Fruit fly (Drosophila melanogaster) whole organism, embryonic: ENCODE measurements around the gene HUWE1.

Experiments
- CG1024 ChIP-seq: fragments of 200-800 bp; sonication (Bioruptor generic); IDR thresholded peaks from 2 replicates; pipeline ENCODE4 v1.3.6; 2022; ENCODE audit warnings: missing biosample characterization, missing genetic modification characterization
- CG10321 ChIP-seq: fragments of 200-800 bp; sonication (Bioruptor generic); IDR thresholded peaks from 2 replicates; pipeline ENCODE4 v1.3.6; 2022; ENCODE audit warnings: missing biosample characterization, missing genetic modification characterization
- CG11085 ChIP-seq: fragments of 200-800 bp; sonication (Bioruptor generic); IDR thresholded peaks from 2 replicates; pipeline ENCODE4 v1.3.6; 2022; ENCODE audit warnings: missing biosample characterization, missing genetic modification characterization
- CG11695 ChIP-seq: fragments of 200-800 bp; sonication (Bioruptor generic); IDR thresholded peaks from 3 replicates; pipeline ENCODE4 v1.3.6; 2022; ENCODE audit warnings: missing biosample characterization, missing genetic modification characterization
- CG12744 ChIP-seq: fragments of 200-800 bp; sonication (Bioruptor generic); optimal IDR thresholded peaks from 2 replicates; lab custom pipeline; 2016; ENCODE audit warnings: missing biosample characterization, missing genetic modification characterization
- CG16813 ChIP-seq: fragments of 200-800 bp; sonication (Bioruptor generic); IDR thresholded peaks from 3 replicates; pipeline ENCODE4 v1.3.6; 2022; ENCODE audit warnings: missing biosample characterization, missing genetic modification characterization; ENCODE audit not compliant: partially characterized antibody
- CG17186 ChIP-seq: fragments of 200-800 bp; sonication (Bioruptor generic); optimal IDR thresholded peaks from 3 replicates; lab custom pipeline; 2017; ENCODE audit warnings: missing biosample characterization, missing genetic modification reagents, missing genetic modification characterization
- CG17361 ChIP-seq: fragments of 200-800 bp; sonication (Bioruptor generic); IDR thresholded peaks from 3 replicates; pipeline ENCODE4 v1.3.6; 2022; ENCODE audit warnings: missing biosample characterization, missing genetic modification characterization
- CG17385 ChIP-seq: fragments of 200-800 bp; sonication (Bioruptor generic); optimal IDR thresholded peaks from 3 replicates; lab custom pipeline; 2018; ENCODE audit warnings: missing biosample characterization, mild to moderate bottlenecking, missing genetic modification characterization
- CG18262 ChIP-seq: fragments of 200-800 bp; optimal IDR thresholded peaks from 3 replicates; lab custom pipeline; 2019; ENCODE audit warnings: missing biosample characterization, mild to moderate bottlenecking, missing genetic modification characterization, moderate library complexity
- CG3065 ChIP-seq: fragments of 200-800 bp; sonication (Bioruptor generic); optimal IDR thresholded peaks from 2 replicates; lab custom pipeline; 2016; ENCODE audit warnings: missing biosample characterization, missing genetic modification characterization
- CG32767 ChIP-seq: fragments of 200-800 bp; sonication (Bioruptor generic); IDR thresholded peaks from 2 replicates; pipeline ENCODE4 v1.3.6; 2022; ENCODE audit warnings: missing biosample characterization, missing genetic modification characterization
- CG32772 ChIP-seq: fragments of 200-800 bp; sonication (Bioruptor generic); IDR thresholded peaks from 2 replicates; pipeline ENCODE4 v1.3.6; 2022; ENCODE audit warnings: missing biosample characterization, missing genetic modification characterization
- CG33557 ChIP-seq: fragments of 200-800 bp; sonication (Bioruptor generic); optimal IDR thresholded peaks from 2 replicates; lab custom pipeline; 2019; ENCODE audit warnings: missing biosample characterization, mild to moderate bottlenecking, missing genetic modification characterization, moderate library complexity
- CG42726 ChIP-seq: fragments of 200-800 bp; sonication (Bioruptor generic); IDR thresholded peaks from 2 replicates; pipeline ENCODE4 v1.3.6; 2022; ENCODE audit warnings: missing biosample characterization, missing genetic modification characterization; ENCODE audit not compliant: partially characterized antibody
- CG4328 ChIP-seq: fragments of 200-800 bp; sonication (Bioruptor generic); optimal IDR thresholded peaks from 3 replicates; lab custom pipeline; 2017; ENCODE audit warnings: missing biosample characterization, missing genetic modification reagents, missing genetic modification characterization
- CG5245 ChIP-seq: fragments of 200-800 bp; sonication (Bioruptor generic); optimal IDR thresholded peaks from 3 replicates; lab custom pipeline; 2016; ENCODE audit warnings: missing biosample characterization, missing genetic modification characterization
- CG6813 ChIP-seq: fragments of 200-800 bp; sonication (Bioruptor generic); optimal IDR thresholded peaks from 2 replicates; lab custom pipeline; 2017; ENCODE audit warnings: missing biosample characterization, missing genetic modification characterization, mild to moderate bottlenecking, moderate library complexity, missing genetic modification reagents
- CG7839 ChIP-seq: fragments of 200-800 bp; sonication (Bioruptor generic); optimal IDR thresholded peaks from 3 replicates; lab custom pipeline; 2018; ENCODE audit warnings: missing biosample characterization, mild to moderate bottlenecking, missing genetic modification characterization, moderate library complexity
- CG8359 ChIP-seq: fragments of 200-800 bp; sonication (Bioruptor generic); optimal IDR thresholded peaks from 2 replicates; lab custom pipeline; 2017; ENCODE audit warnings: missing biosample characterization, mild to moderate bottlenecking, missing genetic modification characterization, borderline replicate concordance
- CG9876 ChIP-seq: fragments of 200-800 bp; sonication (Bioruptor generic); optimal IDR thresholded peaks from 2 replicates; lab custom pipeline; 2016; ENCODE audit warnings: missing biosample characterization, missing genetic modification characterization
- Camta ChIP-seq: fragments of 200-800 bp; sonication (Bioruptor generic); optimal IDR thresholded peaks from 2 replicates; lab custom pipeline; 2016; ENCODE audit warnings: missing biosample characterization, missing genetic modification characterization
- Chrac-16 ChIP-seq: fragments of 200-800 bp; sonication (Bioruptor generic); optimal IDR thresholded peaks from 3 replicates; lab custom pipeline; 2016; ENCODE audit warnings: missing biosample characterization, missing genetic modification characterization
- Doc2 ChIP-seq: fragments of 200-800 bp; sonication (Bioruptor generic); IDR thresholded peaks from 2 replicates; pipeline ENCODE4 v1.3.6; 2022; ENCODE audit warnings: missing biosample characterization, missing genetic modification characterization
- HLH3B ChIP-seq: fragments of 200-800 bp; sonication (Bioruptor generic); IDR thresholded peaks from 2 replicates; pipeline ENCODE4 v1.3.6; 2022; ENCODE audit warnings: missing biosample characterization, missing genetic modification characterization
- HLH54F ChIP-seq: fragments of 200-800 bp; sonication (Bioruptor generic); optimal IDR thresholded peaks from 3 replicates; lab custom pipeline; 2016; ENCODE audit warnings: missing biosample characterization, missing genetic modification characterization
- Mrtf ChIP-seq: fragments of 200-800 bp; sonication (Bioruptor generic); IDR thresholded peaks from 3 replicates; pipeline ENCODE4 v1.3.6; 2022; ENCODE audit warnings: missing biosample characterization, missing genetic modification characterization
- NC2β ChIP-seq: fragments of 200-800 bp; sonication (Bioruptor generic); optimal IDR thresholded peaks from 2 replicates; lab custom pipeline; 2016; ENCODE audit warnings: missing biosample characterization, missing genetic modification characterization
- Oaz ChIP-seq: fragments of 200-800 bp; sonication (Bioruptor generic); IDR thresholded peaks from 2 replicates; pipeline ENCODE4 v1.3.6; 2022; ENCODE audit warnings: missing biosample characterization, missing genetic modification characterization
- Sry-δ ChIP-seq: fragments of 200-800 bp; sonication (Bioruptor generic); optimal IDR thresholded peaks from 2 replicates; lab custom pipeline; 2016; ENCODE audit warnings: missing biosample characterization, missing genetic modification characterization
- abd-A ChIP-seq: fragments of 200-800 bp; sonication (Bioruptor generic); optimal IDR thresholded peaks from 3 replicates; lab custom pipeline; 2019; ENCODE audit warnings: missing biosample characterization, mild to moderate bottlenecking, missing genetic modification characterization, moderate library complexity
- amos ChIP-seq: fragments of 200-800 bp; sonication (Bioruptor generic); IDR thresholded peaks from 2 replicates; pipeline ENCODE4 v1.3.6; 2022; ENCODE audit warnings: missing biosample characterization, missing genetic modification characterization; ENCODE audit not compliant: partially characterized antibody
- aop ChIP-seq: fragments of 200-800 bp; sonication (Bioruptor generic); IDR thresholded peaks from 2 replicates; pipeline ENCODE4 v1.3.6; 2022; ENCODE audit warnings: missing biosample characterization, missing genetic modification characterization
- chinmo ChIP-seq: fragments of 200-800 bp; sonication (Bioruptor generic); IDR thresholded peaks from 4 replicates; pipeline ENCODE4 v1.3.6; 2022; ENCODE audit warnings: missing biosample characterization, missing genetic modification characterization; ENCODE audit not compliant: partially characterized antibody
- dimm ChIP-seq: fragments of 200-800 bp; sonication (Bioruptor generic); IDR thresholded peaks from 2 replicates; pipeline ENCODE4 v1.3.6; 2022; ENCODE audit warnings: missing biosample characterization, missing genetic modification characterization
- ftz-f1 ChIP-seq: fragments of 200-800 bp; sonication (Bioruptor generic); optimal IDR thresholded peaks from 2 replicates; lab custom pipeline; 2016; ENCODE audit warnings: missing biosample characterization, missing genetic modification characterization
- gro ChIP-seq: fragments of 200-800 bp; sonication (Bioruptor generic); optimal IDR thresholded peaks from 2 replicates; lab custom pipeline; 2016; ENCODE audit warnings: missing biosample characterization, missing genetic modification characterization
- gsb ChIP-seq: fragments of 200-800 bp; sonication (Bioruptor generic); IDR thresholded peaks from 2 replicates; pipeline ENCODE4 v1.3.6; 2022; ENCODE audit warnings: missing biosample characterization, missing genetic modification characterization
- hkb ChIP-seq, 2 experiments: fragments of 200-800 bp in 1 of 2; fragments of >200 bp in 1 of 2; sonication (Bioruptor generic) in 1 of 2; IDR thresholded peaks in 1 of 2; optimal IDR thresholded peaks in 1 of 2; 2 replicates each; pipeline versions ENCODE4 v1.3.6 to Lab custom; 2017 to 2022; ENCODE audit warnings: missing biosample characterization in 1 of 2, missing genetic modification characterization in 1 of 2
- lola ChIP-seq, 3 experiments: fragments of >200 bp in 2 of 3; fragments of 200-800 bp in 1 of 3; sonication (Bioruptor generic) in 1 of 3; optimal IDR thresholded peaks; 2 replicates each; lab custom pipeline; 2017 to 2019; ENCODE audit warnings: missing biosample characterization in 3 of 3, missing genetic modification characterization in 3 of 3, mild to moderate bottlenecking in 1 of 3, moderate library complexity in 1 of 3
- odd ChIP-seq: fragments of 200-800 bp; sonication (Bioruptor generic); optimal IDR thresholded peaks from 2 replicates; lab custom pipeline; 2017; ENCODE audit warnings: missing biosample characterization, mild to moderate bottlenecking, missing genetic modification characterization
- pfk ChIP-seq: fragments of 200-800 bp; sonication (Bioruptor generic); optimal IDR thresholded peaks from 2 replicates; lab custom pipeline; 2018; ENCODE audit warnings: missing biosample characterization, mild to moderate bottlenecking, missing genetic modification characterization, moderate library complexity
- pho ChIP-seq: fragments of 200-800 bp; sonication (Bioruptor generic); optimal IDR thresholded peaks from 2 replicates; lab custom pipeline; 2016; ENCODE audit warnings: missing biosample characterization, missing genetic modification characterization
- pum ChIP-seq: fragments of 200-800 bp; sonication (Bioruptor generic); optimal IDR thresholded peaks from 2 replicates; lab custom pipeline; 2016; ENCODE audit warnings: missing biosample characterization, missing genetic modification characterization
- ranshi ChIP-seq: fragments of 200-800 bp; sonication (Bioruptor generic); IDR thresholded peaks from 2 replicates; pipeline ENCODE4 v1.3.6; 2022; ENCODE audit warnings: missing biosample characterization, missing genetic modification characterization
- schlank ChIP-seq: fragments of 200-800 bp; sonication (Bioruptor generic); optimal IDR thresholded peaks from 2 replicates; lab custom pipeline; 2018; ENCODE audit warnings: missing biosample characterization, mild to moderate bottlenecking, missing genetic modification characterization
- sens-2 ChIP-seq: fragments of 200-800 bp; sonication (Bioruptor generic); IDR thresholded peaks from 2 replicates; pipeline ENCODE4 v1.3.6; 2022; ENCODE audit warnings: missing biosample characterization, missing genetic modification characterization
- sqz ChIP-seq: fragments of 200-800 bp; sonication (Bioruptor generic); optimal IDR thresholded peaks from 3 replicates; lab custom pipeline; 2018; ENCODE audit warnings: missing biosample characterization, mild to moderate bottlenecking, missing genetic modification characterization
- tgo ChIP-seq: fragments of 200-800 bp; sonication (Bioruptor generic); IDR thresholded peaks from 3 replicates; pipeline ENCODE4 v1.3.6; 2022; ENCODE audit warnings: missing biosample characterization, missing genetic modification characterization
- zfh1 ChIP-seq: fragments of 200-800 bp; sonication (Bioruptor generic); IDR thresholded peaks from 3 replicates; pipeline ENCODE4 v1.3.6; 2022; ENCODE audit warnings: missing biosample characterization, missing genetic modification characterization

The HUWE1 gene

dm6 chrX:15671026-15671563 lies 41.3 kb upstream of the HUWE1 start, which contains the start of gene CG15646 (continued):
- TF ChIP-seq CG32772 (GFP tag; lab: Robert Waterston, UW), result 0 out of 2 replicates have a peak, but pooled peaks have one; percentile 50
- TF ChIP-seq dimm (GFP tag; lab: Robert Waterston, UW), result no peak
- TF ChIP-seq hkb (optimal IDR thresholded peaks at IDR 0.05; lab: Kevin White, UChicago), result no peak
- no peak; the same call in 1 of the 2 replicates for TF ChIP-seq hkb (GFP tag; IDR thresholded peaks at IDR 0.05; lab: Robert Waterston, UW)
- TF ChIP-seq CG18262, result peak; percentile 95
- TF ChIP-seq chinmo (GFP tag; lab: Robert Waterston, UW), result no peak
- no peak for TF ChIP-seq Oaz
- TF ChIP-seq HLH54F, result no peak
- no peak for TF ChIP-seq ftz-f1 (GFP tag; lab: Kevin White, UChicago)
- TF ChIP-seq abd-A, result no peak
- TF ChIP-seq CG17186 (GFP tag; lab: Kevin White, UChicago), result no peak
- peak; percentile 32; the same call in 1 of the 2 replicates for TF ChIP-seq ranshi (GFP tag; lab: Robert Waterston, UW)
- TF ChIP-seq CG11085 (GFP tag; lab: Robert Waterston, UW), result no peak
- TF ChIP-seq amos (GFP tag; lab: Robert Waterston, UW), result no peak
- no peak for TF ChIP-seq CG10321 (GFP tag; lab: Robert Waterston, UW)
- TF ChIP-seq odd (GFP tag; lab: Kevin White, UChicago), result peak; percentile 65
- no peak for TF ChIP-seq pfk (GFP tag; lab: Kevin White, UChicago)
- peak; percentile 54; the same call in 2 of the 3 replicates for TF ChIP-seq tgo (GFP tag; lab: Robert Waterston, UW)
- TF ChIP-seq CG7839 (tag; lab: Kevin White, UChicago), result peak; percentile 85
- peak in 1 of 3 experiments; percentile 96 for TF ChIP-seq lola (GFP tag; optimal IDR thresholded peaks at IDR 0.05; lab: Kevin White, UChicago)
- TF ChIP-seq pum (GFP tag; lab: Kevin White, UChicago), result peak; percentile 25
- TF ChIP-seq gro (GFP tag; lab: Kevin White, UChicago), result no peak
- peak; percentile 53 for TF ChIP-seq CG17385 (GFP tag; lab: Kevin White, UChicago)
- no peak for TF ChIP-seq schlank (tag; lab: Kevin White, UChicago)
- TF ChIP-seq CG5245 (GFP tag; lab: Kevin White, UChicago), result peak; percentile 25
- TF ChIP-seq NC2β (GFP tag; lab: Kevin White, UChicago), result no peak
- no peak for TF ChIP-seq CG12744 (GFP tag; lab: Kevin White, UChicago)
- TF ChIP-seq Doc2 (GFP tag; lab: Robert Waterston, UW), result no peak
- peak; percentile 62; the same call in 1 of the 3 replicates for TF ChIP-seq CG11695 (GFP tag; lab: Robert Waterston, UW)
- TF ChIP-seq pho (GFP tag; lab: Kevin White, UChicago), result no peak
- no peak for TF ChIP-seq CG42726 (GFP tag; lab: Robert Waterston, UW)
- peak; percentile 93 for TF ChIP-seq CG17361 (GFP tag; lab: Robert Waterston, UW)
- TF ChIP-seq CG6813 (GFP tag; lab: Kevin White, UChicago), result peak; percentile 40
- TF ChIP-seq CG33557 (GFP tag; lab: Kevin White, UChicago), result peak; percentile 95
- TF ChIP-seq CG1024 (GFP tag; lab: Robert Waterston, UW), result no peak
- TF ChIP-seq zfh1 (GFP tag; lab: Robert Waterston, UW), result peak; percentile 74; the same call in 2 of the 3 replicates
- TF ChIP-seq CG3065 (GFP tag; lab: Kevin White, UChicago), result no peak
- no peak for TF ChIP-seq CG4328 (GFP tag; lab: Kevin White, UChicago)
- peak; percentile 70 for TF ChIP-seq Chrac-16 (GFP tag; lab: Kevin White, UChicago)
- no peak for TF ChIP-seq Mrtf (GFP tag; lab: Robert Waterston, UW)
- no peak for TF ChIP-seq aop (GFP tag; lab: Robert Waterston, UW)
- TF ChIP-seq sens-2 (GFP tag; lab: Robert Waterston, UW), result peak; percentile 40; the same call in 1 of the 2 replicates
- TF ChIP-seq CG16813 (GFP tag; lab: Robert Waterston, UW), result no peak; the same call in 2 of the 3 replicates
- peak; percentile 65 for TF ChIP-seq sqz
- TF ChIP-seq CG8359, result peak; percentile 59
- TF ChIP-seq Sry-δ, result no peak
- no peak for TF ChIP-seq gsb (GFP tag; lab: Robert Waterston, UW)
- 0 out of 2 replicates have a peak, but pooled peaks have one; percentile 26 for TF ChIP-seq HLH3B
- TF ChIP-seq Camta (GFP tag; lab: Kevin White, UChicago), result no peak
- TF ChIP-seq CG32767 (GFP tag; lab: Robert Waterston, UW), result 0 out of 2 replicates have a peak, but pooled peaks have one; percentile 28
- no peak for TF ChIP-seq CG9876 (GFP tag; lab: Kevin White, UChicago)
